Fruit fly (Drosophila melanogaster) whole organism, prepupa: Measurements from ENCODE around the gene CG33332.
A peak's percentile ranks its signal among the peaks of the same experiment; 100 is the strongest.

ENCODE experiments used
- Blimp-1 ChIP-seq: fragments of 200-800 bp; sonication (Bioruptor generic); optimal IDR thresholded peaks from 3 replicates; lab custom pipeline; 2017; ENCODE audit warnings: missing biosample characterization, missing genetic modification characterization, mild to moderate bottlenecking, moderate library complexity, missing genetic modification reagents
- CG10631 ChIP-seq: fragments of 200-800 bp; sonication (Bioruptor generic); optimal IDR thresholded peaks from 2 replicates; lab custom pipeline; 2016; ENCODE audit warnings: missing biosample characterization, missing genetic modification characterization
- CG10669 ChIP-seq: fragments of 200-800 bp; sonication (Bioruptor generic); optimal IDR thresholded peaks from 3 replicates; lab custom pipeline; 2018; ENCODE audit warnings: missing biosample characterization, mild to moderate bottlenecking, missing genetic modification characterization, moderate library complexity
- CG11762 ChIP-seq: fragments of 200-800 bp; sonication (Bioruptor generic); optimal IDR thresholded peaks from 3 replicates; lab custom pipeline; 2016; ENCODE audit warnings: missing biosample characterization, missing genetic modification characterization; ENCODE audit not compliant: insufficient read depth
- CG11902 ChIP-seq: fragments of 200-800 bp; sonication (Bioruptor generic); optimal IDR thresholded peaks from 3 replicates; lab custom pipeline; 2016; ENCODE audit warnings: missing biosample characterization, missing genetic modification characterization
- CG15336 ChIP-seq: fragments of 200-800 bp; sonication (Bioruptor generic); IDR thresholded peaks from 2 replicates; pipeline ENCODE4 v1.3.6; 2022; ENCODE audit warnings: missing biosample characterization, missing genetic modification characterization
- CG1621 ChIP-seq: fragments of 200-800 bp; sonication (Bioruptor generic); optimal IDR thresholded peaks from 3 replicates; lab custom pipeline; 2018; ENCODE audit warnings: missing biosample characterization, mild to moderate bottlenecking, missing genetic modification characterization
- CG16779 ChIP-seq: fragments of 200-800 bp; sonication (Bioruptor generic); optimal IDR thresholded peaks from 3 replicates; lab custom pipeline; 2017; ENCODE audit warnings: missing biosample characterization, mild to moderate bottlenecking, missing genetic modification characterization
- CG31627 ChIP-seq: fragments of 200-800 bp; sonication (Bioruptor generic); optimal IDR thresholded peaks from 3 replicates; lab custom pipeline; 2016; ENCODE audit warnings: missing biosample characterization, missing genetic modification characterization
- CG32006 ChIP-seq: fragments of 200-800 bp; sonication (Bioruptor generic); optimal IDR thresholded peaks from 3 replicates; lab custom pipeline; 2017; ENCODE audit warnings: missing biosample characterization, mild to moderate bottlenecking, missing genetic modification characterization
- CG3919 ChIP-seq: fragments of 200-800 bp; sonication (Bioruptor generic); optimal IDR thresholded peaks from 3 replicates; lab custom pipeline; 2016; ENCODE audit warnings: missing biosample characterization, missing genetic modification characterization
- CG4318 ChIP-seq: fragments of 200-800 bp; sonication (Bioruptor generic); optimal IDR thresholded peaks from 3 replicates; lab custom pipeline; 2017; ENCODE audit warnings: missing biosample characterization, mild to moderate bottlenecking, missing genetic modification characterization
- CG6163 ChIP-seq: fragments of 200-800 bp; sonication (Bioruptor generic); IDR thresholded peaks from 3 replicates; pipeline ENCODE4 v1.3.6; 2022; ENCODE audit warnings: missing biosample characterization, missing genetic modification characterization
- CG6276 ChIP-seq: fragments of 200-800 bp; sonication (Bioruptor generic); optimal IDR thresholded peaks from 2 replicates; lab custom pipeline; 2017; ENCODE audit warnings: missing biosample characterization, mild to moderate bottlenecking, missing genetic modification characterization
- CG6792 ChIP-seq: fragments of 200-800 bp; sonication (Bioruptor generic); optimal IDR thresholded peaks from 3 replicates; lab custom pipeline; 2016; ENCODE audit warnings: missing biosample characterization, missing genetic modification characterization
- CG6808 ChIP-seq: fragments of 200-800 bp; sonication (Bioruptor generic); optimal IDR thresholded peaks from 3 replicates; lab custom pipeline; 2017; ENCODE audit warnings: missing biosample characterization, missing genetic modification characterization, mild to moderate bottlenecking, moderate library complexity, missing genetic modification reagents
- CG6854 ChIP-seq: fragments of 200-800 bp; sonication (Bioruptor generic); optimal IDR thresholded peaks from 2 replicates; lab custom pipeline; 2017; ENCODE audit warnings: missing biosample characterization, mild to moderate bottlenecking, missing genetic modification characterization
- CG7368 ChIP-seq: fragments of 200-800 bp; sonication (Bioruptor generic); optimal IDR thresholded peaks from 3 replicates; lab custom pipeline; 2016; ENCODE audit warnings: missing biosample characterization, missing genetic modification characterization
- CG8119 ChIP-seq: fragments of 200-800 bp; sonication (Bioruptor generic); IDR thresholded peaks from 3 replicates; pipeline ENCODE4 v1.3.6; 2022; ENCODE audit warnings: missing biosample characterization, missing genetic modification characterization
- CG8632 ChIP-seq: fragments of 200-800 bp; sonication (Bioruptor generic); optimal IDR thresholded peaks from 3 replicates; lab custom pipeline; 2016; ENCODE audit warnings: missing biosample characterization, missing genetic modification characterization
- CG9139 ChIP-seq: fragments of 200-800 bp; sonication (Bioruptor generic); optimal IDR thresholded peaks from 3 replicates; lab custom pipeline; 2017; ENCODE audit warnings: missing biosample characterization, mild to moderate bottlenecking, missing genetic modification characterization
- Eip75B ChIP-seq: fragments of 200-800 bp; sonication (Bioruptor generic); optimal IDR thresholded peaks from 3 replicates; lab custom pipeline; 2016; ENCODE audit warnings: missing biosample characterization, missing genetic modification characterization
- Eip78C ChIP-seq: fragments of 200-800 bp; sonication (Bioruptor generic); peaks from one replicate; lab custom pipeline; 2016; ENCODE audit warnings: missing biosample characterization, missing genetic modification characterization
- Eip93F ChIP-seq: fragments of 200-800 bp; sonication (Bioruptor generic); optimal IDR thresholded peaks from 2 replicates; lab custom pipeline; 2016; ENCODE audit warnings: missing biosample characterization, mild to moderate bottlenecking, missing genetic modification characterization
- Ets21C ChIP-seq: fragments of 200-800 bp; sonication (Bioruptor generic); optimal IDR thresholded peaks from 3 replicates; lab custom pipeline; 2016; ENCODE audit warnings: missing biosample characterization, missing genetic modification characterization
- Gug ChIP-seq: fragments of 200-800 bp; sonication (Bioruptor generic); IDR thresholded peaks from 2 replicates; pipeline ENCODE4 v1.3.6; 2022; ENCODE audit warnings: missing biosample characterization, missing genetic modification characterization
- Hr38 ChIP-seq: sonication (Bioruptor generic); optimal IDR thresholded peaks from 2 replicates; lab custom pipeline; 2016; ENCODE audit warnings: missing biosample characterization, missing genetic modification characterization
- Hr39 ChIP-seq: fragments of 200-800 bp; sonication (Bioruptor generic); optimal IDR thresholded peaks from 2 replicates; lab custom pipeline; 2016; ENCODE audit warnings: missing biosample characterization, missing genetic modification characterization
- Hr4 ChIP-seq: fragments of 200-800 bp; sonication (Bioruptor generic); optimal IDR thresholded peaks from 3 replicates; lab custom pipeline; 2016; ENCODE audit warnings: missing biosample characterization, missing genetic modification characterization
- Lpt ChIP-seq: fragments of 200-800 bp; sonication (Bioruptor generic); optimal IDR thresholded peaks from 3 replicates; lab custom pipeline; 2016; ENCODE audit warnings: missing biosample characterization, missing genetic modification characterization
- Met ChIP-seq: fragments of 200-800 bp; sonication (Bioruptor generic); optimal IDR thresholded peaks from 3 replicates; lab custom pipeline; 2016; ENCODE audit warnings: missing biosample characterization, missing genetic modification characterization
- OdsH ChIP-seq: fragments of 200-800 bp; sonication (Bioruptor generic); optimal IDR thresholded peaks from 3 replicates; lab custom pipeline; 2016; ENCODE audit warnings: missing biosample characterization, missing genetic modification characterization
- Sox102F ChIP-seq: fragments of 200-800 bp; sonication (Bioruptor generic); optimal IDR thresholded peaks from 2 replicates; lab custom pipeline; 2016; ENCODE audit warnings: missing biosample characterization, mild to moderate bottlenecking, missing genetic modification characterization
- Sox14 ChIP-seq: fragments of 200-800 bp; sonication (Bioruptor generic); optimal IDR thresholded peaks from 3 replicates; lab custom pipeline; 2016; ENCODE audit warnings: missing biosample characterization, missing genetic modification characterization
- Sox15 ChIP-seq: fragments of 200-800 bp; sonication (Bioruptor generic); optimal IDR thresholded peaks from 3 replicates; lab custom pipeline; 2016; ENCODE audit warnings: missing biosample characterization, missing genetic modification characterization
- achi ChIP-seq: fragments of 200-800 bp; sonication (Bioruptor generic); optimal IDR thresholded peaks from 3 replicates; lab custom pipeline; 2016; ENCODE audit warnings: missing biosample characterization, missing genetic modification characterization
- acj6 ChIP-seq: fragments of 200-800 bp; sonication (Bioruptor generic); optimal IDR thresholded peaks from 3 replicates; lab custom pipeline; 2016; ENCODE audit warnings: missing biosample characterization, missing genetic modification characterization
- cyc ChIP-seq: fragments of 200-800 bp; sonication (Bioruptor generic); optimal IDR thresholded peaks from 3 replicates; lab custom pipeline; 2016; ENCODE audit warnings: missing biosample characterization, missing genetic modification characterization
- dac ChIP-seq: fragments of 200-800 bp; sonication (Bioruptor generic); optimal IDR thresholded peaks from 2 replicates; lab custom pipeline; 2017; ENCODE audit warnings: missing biosample characterization, mild to moderate bottlenecking, missing genetic modification characterization
- eg ChIP-seq: fragments of 200-800 bp; sonication (Bioruptor generic); IDR thresholded peaks from 3 replicates; pipeline ENCODE4 v1.3.6; 2022; ENCODE audit warnings: missing biosample characterization, missing genetic modification characterization
- esn ChIP-seq: fragments of 200-800 bp; sonication (Bioruptor generic); optimal IDR thresholded peaks from 2 replicates; lab custom pipeline; 2016; ENCODE audit warnings: missing biosample characterization, mild to moderate bottlenecking, missing genetic modification characterization, moderate library complexity
- fd59A ChIP-seq: fragments of 200-800 bp; sonication (Bioruptor generic); optimal IDR thresholded peaks from 2 replicates; lab custom pipeline; 2017; ENCODE audit warnings: missing biosample characterization, mild to moderate bottlenecking, missing genetic modification characterization, missing genetic modification reagents
- fd85E ChIP-seq: fragments of 200-800 bp; sonication (Bioruptor generic); optimal IDR thresholded peaks from 3 replicates; lab custom pipeline; 2016; ENCODE audit warnings: missing biosample characterization, missing genetic modification characterization
- fkh ChIP-seq: fragments of 200-800 bp; sonication (Bioruptor generic); optimal IDR thresholded peaks from 3 replicates; lab custom pipeline; 2017; ENCODE audit warnings: missing biosample characterization, mild to moderate bottlenecking, missing genetic modification characterization, moderate library complexity
- lz ChIP-seq: fragments of 200-800 bp; sonication (Bioruptor generic); optimal IDR thresholded peaks from 3 replicates; lab custom pipeline; 2016; ENCODE audit warnings: missing biosample characterization, missing genetic modification characterization
- net ChIP-seq: fragments of 200-800 bp; sonication (Bioruptor generic); optimal IDR thresholded peaks from 3 replicates; lab custom pipeline; 2016; ENCODE audit warnings: missing biosample characterization, missing genetic modification characterization
- pdm3 ChIP-seq: fragments of 200-800 bp; sonication (Bioruptor generic); optimal IDR thresholded peaks from 3 replicates; lab custom pipeline; 2016; ENCODE audit warnings: missing biosample characterization, missing genetic modification characterization
- salr ChIP-seq, 2 experiments: fragments of 200-800 bp; sonication (Bioruptor generic); optimal IDR thresholded peaks; 3 replicates each; lab custom pipeline; 2016 to 2018; ENCODE audit warnings: missing biosample characterization in 2 of 2, missing genetic modification characterization in 2 of 2, mild to moderate bottlenecking in 1 of 2
- spab ChIP-seq: fragments of 200-800 bp; sonication (Bioruptor generic); optimal IDR thresholded peaks from 2 replicates; lab custom pipeline; 2017; ENCODE audit warnings: missing biosample characterization, mild to moderate bottlenecking, missing genetic modification characterization, missing genetic modification reagents
- ss ChIP-seq, 2 experiments: fragments of 200-800 bp; sonication (Bioruptor generic); optimal IDR thresholded peaks; 2 replicates in 1 of 2; 3 replicates in 1 of 2; lab custom pipeline; 2017 to 2018; ENCODE audit warnings: mild to moderate bottlenecking in 2 of 2, missing biosample characterization in 2 of 2, missing genetic modification characterization in 2 of 2, moderate library complexity in 1 of 2
- svp ChIP-seq: fragments of 200-800 bp; sonication (Bioruptor generic); peaks from one replicate; lab custom pipeline; 2016; ENCODE audit warnings: missing biosample characterization, missing genetic modification characterization
- topi ChIP-seq: fragments of 200-800 bp; sonication (Bioruptor generic); optimal IDR thresholded peaks from 3 replicates; lab custom pipeline; 2016; ENCODE audit warnings: missing biosample characterization, missing genetic modification characterization
- vri ChIP-seq: fragments of 200-800 bp; sonication (Bioruptor generic); optimal IDR thresholded peaks from 3 replicates; lab custom pipeline; 2016; ENCODE audit warnings: missing biosample characterization, mild to moderate bottlenecking, missing genetic modification characterization

Gene CG33332

dm6 chr3R:14886011-14886534 lies at the start of gene CG33332, which contains the start of the genes Rrp6 and CG33331:
CG33332 (plus strand) TSS chr3R:14886456.
Rrp6 (minus strand) TSS chr3R:14886246.
CG33331 (plus strand) TSS chr3R:14886456.
- TF ChIP-seq CG11902 (GFP tag; lab: Kevin White, UChicago) = peak; percentile 40
- TF ChIP-seq CG8119 = peak; percentile 65; the same call in 2 of the 3 replicates
- TF ChIP-seq topi (GFP tag; lab: Kevin White, UChicago) = no peak
- TF ChIP-seq CG9139 (GFP tag; lab: Kevin White, UChicago) = no peak
- no peak for TF ChIP-seq Lpt
- peak; percentile 47; the same call in 1 of the 3 replicates for TF ChIP-seq CG6163 (GFP tag; lab: Robert Waterston, UW)
- peak in 1 of 2 experiments; percentile 6 for TF ChIP-seq salr (GFP tag; optimal IDR thresholded peaks at IDR 0.05; lab: Kevin White, UChicago)
- TF ChIP-seq CG4318 (GFP tag; lab: Kevin White, UChicago) = no peak
- TF ChIP-seq vri (GFP tag; lab: Kevin White, UChicago) = no peak
- TF ChIP-seq CG16779 = no peak
- peak; percentile 27 for TF ChIP-seq Sox15 (GFP tag; lab: Kevin White, UChicago)
- no peak for TF ChIP-seq CG7368 (GFP tag; lab: Kevin White, UChicago)
- TF ChIP-seq Sox14 (GFP tag; lab: Kevin White, UChicago) = peak; percentile 69
- no peak; the same call in 1 of the 3 replicates for TF ChIP-seq eg (GFP tag; lab: Robert Waterston, UW)
- TF ChIP-seq Met = no peak
- no peak for TF ChIP-seq fd59A (GFP tag; lab: Kevin White, UChicago)
- no peak for TF ChIP-seq ss (GFP tag; optimal IDR thresholded peaks at IDR 0.05; lab: Kevin White, UChicago)
- no peak for TF ChIP-seq CG10669 (GFP tag; lab: Kevin White, UChicago)
- TF ChIP-seq Eip75B (GFP tag; lab: Kevin White, UChicago) = no peak
- no peak for TF ChIP-seq Hr4 (GFP tag; lab: Kevin White, UChicago)
- no peak for TF ChIP-seq svp
- no peak for TF ChIP-seq dac (GFP tag; lab: Kevin White, UChicago)
- TF ChIP-seq CG6792 (GFP tag; lab: Kevin White, UChicago) = peak; percentile 69
- TF ChIP-seq CG6808 = no peak
- no peak for TF ChIP-seq CG6276 (GFP tag; lab: Kevin White, UChicago)
- no peak for TF ChIP-seq CG6854 (GFP tag; lab: Kevin White, UChicago)
- TF ChIP-seq achi (GFP tag; lab: Kevin White, UChicago) = no peak
- TF ChIP-seq CG11762 (GFP tag; lab: Kevin White, UChicago) = no peak
- peak; percentile 75 for TF ChIP-seq esn
- peak; percentile 76 for TF ChIP-seq CG31627 (GFP tag; lab: Kevin White, UChicago)
- TF ChIP-seq acj6 (GFP tag; lab: Kevin White, UChicago) = peak; percentile 73
- peak; percentile 65 for TF ChIP-seq lz (GFP tag; lab: Kevin White, UChicago)
- TF ChIP-seq cyc (GFP tag; lab: Kevin White, UChicago) = peak; percentile 64
- TF ChIP-seq CG8632 (GFP tag; lab: Kevin White, UChicago) = no peak
- peak; percentile 80 for TF ChIP-seq CG3919 (GFP tag; lab: Kevin White, UChicago)
- no peak for TF ChIP-seq Eip93F
- TF ChIP-seq Hr39 (GFP tag; lab: Kevin White, UChicago) = no peak
- TF ChIP-seq spab (GFP tag; lab: Kevin White, UChicago) = no peak
- TF ChIP-seq Blimp-1 (GFP tag; lab: Kevin White, UChicago) = no peak
- peak; percentile 41 for TF ChIP-seq Gug (GFP tag; lab: Robert Waterston, UW)
- TF ChIP-seq CG15336 = peak; percentile 66
- no peak for TF ChIP-seq Ets21C (GFP tag; lab: Kevin White, UChicago)
- no peak for TF ChIP-seq net
- TF ChIP-seq pdm3 (GFP tag; lab: Kevin White, UChicago) = no peak
- no peak for TF ChIP-seq Eip78C (GFP tag; lab: Kevin White, UChicago)
- TF ChIP-seq fkh = no peak
- no peak for TF ChIP-seq Sox102F (GFP tag; lab: Kevin White, UChicago)
- TF ChIP-seq CG10631 (GFP tag; lab: Kevin White, UChicago) = no peak
- no peak for TF ChIP-seq CG32006 (GFP tag; lab: Kevin White, UChicago)
- no peak for TF ChIP-seq OdsH (GFP tag; lab: Kevin White, UChicago)
- no peak for TF ChIP-seq Hr38 (GFP tag; lab: Kevin White, UChicago)
- no peak for TF ChIP-seq fd85E (GFP tag; lab: Kevin White, UChicago)
- no peak for TF ChIP-seq CG1621 (tag; lab: Kevin White, UChicago)
